Fruit fly (Drosophila melanogaster) whole organism: ENCODE results near the gene TwdlR.

Experiments
- CG8478 ChIP-seq: fragments of >200 bp; optimal IDR thresholded peaks from 2 replicates; lab custom pipeline; 2018; ENCODE audit warnings: inconsistent platforms
- Dll ChIP-seq: fragments of >200 bp; optimal IDR thresholded peaks from 2 replicates; lab custom pipeline; 2017
- EcR ChIP-seq, 2 experiments: fragments of >200 bp; optimal IDR thresholded peaks; 2 replicates each; lab custom pipeline; 2017; ENCODE audit warnings: missing biosample characterization in 2 of 2, missing genetic modification characterization in 2 of 2, missing genetic modification reagents in 2 of 2
- pan ChIP-seq: fragments of >200 bp; optimal IDR thresholded peaks from 2 replicates; lab custom pipeline; 2017
- psq ChIP-seq: fragments of >200 bp; optimal IDR thresholded peaks from 2 replicates; lab custom pipeline; 2017
- usp ChIP-seq: fragments of >200 bp; optimal IDR thresholded peaks from 2 replicates; lab custom pipeline; 2017; ENCODE audit warnings: missing biosample characterization, missing genetic modification characterization, mixed read lengths

DNA sequence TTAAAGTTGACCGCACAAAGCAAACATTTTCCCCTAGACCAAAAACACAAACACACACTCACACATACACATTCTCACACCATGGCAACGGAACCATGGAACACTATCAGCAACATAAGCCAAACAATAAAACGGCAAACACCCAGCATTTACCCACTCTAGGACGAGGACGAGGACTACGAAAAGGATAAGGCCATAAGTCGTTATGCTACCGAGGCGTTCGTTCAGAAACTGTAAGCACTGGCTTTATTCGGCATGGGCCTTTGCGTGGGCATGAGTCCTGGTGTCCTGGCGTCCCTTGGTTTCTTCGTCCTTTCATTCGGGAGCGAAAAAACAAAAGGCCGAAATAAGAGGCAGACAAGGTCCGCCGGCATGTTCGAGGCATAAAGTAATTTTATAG is 35.6 kb downstream of the TwdlR start:
- no peak for TF ChIP-seq EcR (GFP tag; optimal IDR thresholded peaks at IDR 0.05; lab: Kevin White, UChicago)
- no peak for TF ChIP-seq pan (lab: Kevin White, UChicago)
- TF ChIP-seq usp (GFP tag; lab: Kevin White, UChicago), result no peak
- no peak for TF ChIP-seq CG8478 (lab: Kevin White, UChicago)
- TF ChIP-seq psq (lab: Kevin White, UChicago), result no peak
- TF ChIP-seq Dll (lab: Kevin White, UChicago), result no peak
